Fruit fly (Drosophila melanogaster) whole organism, wandering third instar larva: ENCODE measurements around the gene CG18563.

ENCODE experiments used
- Dfd ChIP-seq: fragments of >200 bp; optimal IDR thresholded peaks from 2 replicates; lab custom pipeline; 2017; ENCODE audit warnings: missing biosample characterization, missing genetic modification characterization
- Jra ChIP-seq: sonication (Bioruptor generic); optimal IDR thresholded peaks from 2 replicates; lab custom pipeline; 2016; ENCODE audit warnings: missing biosample characterization, missing genetic modification characterization
- N ChIP-seq: fragments of >200 bp; optimal IDR thresholded peaks from 2 replicates; lab custom pipeline; 2018; ENCODE audit warnings: missing biosample characterization, missing external identifiers, missing genetic modification characterization
- Rel ChIP-seq, 2 experiments: fragments of 200-800 bp; sonication (Bioruptor generic) in 1 of 2; optimal IDR thresholded peaks; 2 replicates in 1 of 2; 3 replicates in 1 of 2; lab custom pipeline; 2016 to 2019; ENCODE audit warnings: mild to moderate bottlenecking in 2 of 2, missing biosample characterization in 2 of 2, missing genetic modification characterization in 2 of 2, moderate library complexity in 1 of 2
- brk ChIP-seq: fragments of 200-800 bp; sonication (Bioruptor generic); optimal IDR thresholded peaks from 2 replicates; lab custom pipeline; 2016; ENCODE audit warnings: missing biosample characterization, mild to moderate bottlenecking, missing genetic modification characterization
- ey ChIP-seq: fragments of 200-800 bp; sonication (Bioruptor generic); optimal IDR thresholded peaks from 2 replicates; lab custom pipeline; 2016; ENCODE audit warnings: missing biosample characterization, missing genetic modification characterization
- fru ChIP-seq: fragments of 200-800 bp; sonication (Bioruptor generic); optimal IDR thresholded peaks from 3 replicates; lab custom pipeline; 2016; ENCODE audit warnings: missing biosample characterization, mild to moderate bottlenecking, missing genetic modification characterization
- h ChIP-seq: fragments of 200-800 bp; sonication (Bioruptor generic); optimal IDR thresholded peaks from 3 replicates; lab custom pipeline; 2016; ENCODE audit warnings: missing biosample characterization, mild to moderate bottlenecking, missing genetic modification characterization
- lola ChIP-seq: fragments of >200 bp; optimal IDR thresholded peaks from 2 replicates; lab custom pipeline; 2017; ENCODE audit warnings: missing biosample characterization, missing genetic modification characterization
- pan ChIP-seq: fragments of >200 bp; optimal IDR thresholded peaks from 2 replicates; lab custom pipeline; 2017
- rgr ChIP-seq: fragments of 200-800 bp; sonication (Bioruptor generic); optimal IDR thresholded peaks from 3 replicates; lab custom pipeline; 2016; ENCODE audit warnings: missing biosample characterization, mild to moderate bottlenecking, missing genetic modification characterization
- sv ChIP-seq: fragments of 200-800 bp; sonication (Bioruptor generic); optimal IDR thresholded peaks from 3 replicates; lab custom pipeline; 2016; ENCODE audit warnings: missing biosample characterization, missing genetic modification characterization
- usp ChIP-seq: fragments of >200 bp; optimal IDR thresholded peaks from 2 replicates; lab custom pipeline; 2017; ENCODE audit warnings: missing biosample characterization, missing genetic modification characterization

DNA sequence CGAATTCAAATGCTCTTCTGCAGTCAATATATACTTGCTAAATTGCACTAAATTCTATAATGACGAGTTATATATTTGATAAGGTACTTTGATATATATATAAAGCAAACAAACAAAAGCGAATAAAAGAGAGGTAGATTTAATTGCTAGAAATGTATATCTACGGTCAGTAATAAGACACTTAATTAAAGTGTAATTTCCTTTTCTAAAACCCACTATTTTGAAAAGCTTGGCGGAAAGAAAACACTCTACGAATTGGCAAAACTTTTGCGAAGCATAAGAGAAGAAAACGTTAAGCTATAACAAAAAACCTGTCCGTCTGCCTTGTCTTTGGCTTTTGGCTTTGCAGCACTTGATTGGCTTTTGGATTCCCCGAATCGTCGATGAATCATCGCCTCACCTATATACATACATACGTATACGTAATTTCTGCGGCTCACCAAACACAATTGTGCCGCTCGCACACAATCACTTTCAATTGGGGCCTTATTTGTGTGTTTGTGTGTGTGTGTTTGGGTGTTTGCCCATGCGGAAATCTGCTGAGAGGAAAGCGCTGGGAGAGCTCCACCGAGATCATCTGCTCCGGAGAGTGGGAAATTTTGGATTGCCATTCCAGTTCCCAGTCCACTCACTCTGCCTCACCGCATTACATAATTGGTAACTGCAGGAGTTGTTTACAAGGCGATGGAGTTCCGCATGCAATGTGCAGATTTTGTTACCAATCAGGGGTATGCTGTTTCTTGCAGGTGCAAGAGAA is 27.1 kb downstream of the CG18563 start:
- TF ChIP-seq Dfd (GFP tag; lab: Kevin White, UChicago) (no peak), Rel (GFP tag; optimal IDR thresholded peaks at IDR 0.05; lab: Kevin White, UChicago) (no peak), Rel (tag; optimal IDR thresholded peaks at IDR 0.05; lab: Kevin White, UChicago) (peak; percentile 93), ey (GFP tag; lab: Kevin White, UChicago) (no peak), pan (lab: Kevin White, UChicago) (no peak), Jra (GFP tag; lab: Kevin White, UChicago) (peak; percentile 1), lola (GFP tag; lab: Kevin White, UChicago) (no peak), usp (no peak), N (no peak), rgr (no peak), sv (GFP tag; lab: Kevin White, UChicago) (no peak), brk (no peak), h (GFP tag; lab: Kevin White, UChicago) (no peak), fru (GFP tag; lab: Kevin White, UChicago) (no peak)
